Worm (Caenorhabditis elegans) whole organism, early embryonic: ENCODE data around the gene dmsr-15.

Experiments
- B0310.2 ChIP-seq: sonication (generic microtip); optimal IDR thresholded peaks from 2 replicates; lab custom pipeline; 2016; ENCODE audit warnings: mild to moderate bottlenecking, missing genetic modification characterization, missing compliant biosample characterization
- F13C5.2 ChIP-seq: sonication (generic microtip); optimal IDR thresholded peaks from 2 replicates; lab custom pipeline; 2017; ENCODE audit warnings: mild to moderate bottlenecking, missing genetic modification characterization, inconsistent platforms, missing compliant biosample characterization
- aly-1 ChIP-seq: sonication (generic microtip); optimal IDR thresholded peaks from 2 replicates; lab custom pipeline; 2016; ENCODE audit warnings: missing genetic modification characterization, missing compliant biosample characterization
- ama-1 ChIP-seq: fragments of 150-350 bp; optimal IDR thresholded peaks from 2 replicates; lab custom pipeline; 2014
- ceh-13 ChIP-seq: fragments of 200-800 bp; sonication (Bioruptor generic); optimal IDR thresholded peaks from 2 replicates; lab custom pipeline; 2018; ENCODE audit warnings: mild to moderate bottlenecking, missing genetic modification characterization, missing compliant biosample characterization
- ceh-36 ChIP-seq: sonication (generic microtip); optimal IDR thresholded peaks from 2 replicates; lab custom pipeline; 2016; ENCODE audit warnings: missing genetic modification characterization, inconsistent platforms, missing compliant biosample characterization
- ets-7 ChIP-seq: sonication (generic microtip); optimal IDR thresholded peaks from 2 replicates; lab custom pipeline; 2016; ENCODE audit warnings: missing genotype, missing genetic modification characterization, missing compliant biosample characterization
- flt-1 ChIP-seq: fragments of 200-800 bp; sonication (Bioruptor generic); IDR thresholded peaks from 2 replicates; pipeline ENCODE4 v1.3.6; 2022; ENCODE audit warnings: missing genetic modification characterization, missing compliant biosample characterization
- hmbx-1 ChIP-seq: sonication (generic microtip); optimal IDR thresholded peaks from 2 replicates; lab custom pipeline; 2016; ENCODE audit warnings: mild to moderate bottlenecking, missing genetic modification characterization, missing compliant biosample characterization
- hmg-4 ChIP-seq: fragments of 200-800 bp; sonication (Bioruptor generic); optimal IDR thresholded peaks from 2 replicates; lab custom pipeline; 2018; ENCODE audit warnings: mild to moderate bottlenecking, missing genetic modification characterization, missing compliant biosample characterization
- hnd-1 ChIP-seq: sonication (generic microtip); optimal IDR thresholded peaks from 2 replicates; lab custom pipeline; 2016; ENCODE audit warnings: missing genetic modification characterization, missing compliant biosample characterization
- pes-1 ChIP-seq: fragments of 200-800 bp; sonication (Bioruptor generic); IDR thresholded peaks from 2 replicates; pipeline ENCODE4 v1.3.6; 2022; ENCODE audit warnings: missing genetic modification reagents, missing genetic modification characterization, missing compliant biosample characterization
- scrt-1 ChIP-seq: fragments of 200-800 bp; sonication (Bioruptor generic); IDR thresholded peaks from 2 replicates; pipeline ENCODE4 v1.3.6; 2022; ENCODE audit warnings: missing genetic modification characterization, missing compliant biosample characterization
- sea-1 ChIP-seq: fragments of 200-800 bp; sonication (Bioruptor generic); conservative IDR thresholded peaks from 2 replicates; pipeline ENCODE4 v1.3.6; 2022; ENCODE audit warnings: missing genetic modification characterization, missing compliant biosample characterization
- tbx-11 ChIP-seq: fragments of 200-800 bp; sonication (Bioruptor generic); IDR thresholded peaks from 2 replicates; pipeline ENCODE4 v1.3.6; 2022; ENCODE audit warnings: missing genetic modification characterization, missing compliant biosample characterization
- tbx-37 ChIP-seq: fragments of 200-800 bp; sonication (Bioruptor generic); conservative IDR thresholded peaks from 2 replicates; pipeline ENCODE4 v1.3.6; 2022; ENCODE audit warnings: missing genetic modification reagents, missing genetic modification characterization, missing compliant biosample characterization
- tra-4 ChIP-seq: sonication (generic microtip); optimal IDR thresholded peaks from 2 replicates; lab custom pipeline; 2017; ENCODE audit warnings: missing genetic modification characterization, missing compliant biosample characterization

The dmsr-15 gene

ce11 chrV:6808962-6809361, 19.7 kb downstream of the dmsr-15 start, which contains the start of gene dmsr-16:
TSS of gene dmsr-16 (minus strand) at chrV:6809062.
- no peak for TF ChIP-seq tra-4 (tag; lab: Kevin White, UChicago)
- TF ChIP-seq hmbx-1 (tag; lab: Kevin White, UChicago) = no peak
- no peak for TF ChIP-seq aly-1 (tag; lab: Kevin White, UChicago)
- no peak for TF ChIP-seq scrt-1 (GFP tag; lab: Robert Waterston, UW)
- TF ChIP-seq hnd-1 (tag; lab: Kevin White, UChicago) = no peak
- TF ChIP-seq ceh-36 (tag; lab: Kevin White, UChicago) = no peak
- no peak for TF ChIP-seq flt-1 (GFP tag; lab: Robert Waterston, UW)
- no peak for TF ChIP-seq F13C5.2 (tag; lab: Kevin White, UChicago)
- no peak for TF ChIP-seq tbx-37
- no peak for TF ChIP-seq sea-1 (GFP tag; lab: Robert Waterston, UW)

- TF ChIP-seq sea-1 (GFP tag; lab: Robert Waterston, UW) (no peak), flt-1 (GFP tag; lab: Robert Waterston, UW) (no peak), aly-1 (tag; lab: Kevin White, UChicago) (no peak), F13C5.2 (tag; lab: Kevin White, UChicago) (no peak), hmbx-1 (tag; lab: Kevin White, UChicago) (no peak)
These were observed 22.3 kb downstream of the dmsr-15 start, which contains the start of gene dmsr-12 for ce11 chrV:6806340-6806739. TSS of gene dmsr-12 (minus strand) at chrV:6806440.

ce11 chrV:6803992-6804391, 24.7 kb downstream of the dmsr-15 start, which contains the start of gene dmsr-11:
TSS of gene dmsr-11 (minus strand) at chrV:6804092.
- no peak for TF ChIP-seq hmg-4 (GFP tag; lab: Kevin White, UChicago)
- no peak for TF ChIP-seq tra-4 (tag; lab: Kevin White, UChicago)
- TF ChIP-seq ama-1 = no peak
- no peak for TF ChIP-seq flt-1 (GFP tag; lab: Robert Waterston, UW)
- TF ChIP-seq sea-1 (GFP tag; lab: Robert Waterston, UW) = no peak
- TF ChIP-seq pes-1 (GFP tag; lab: Robert Waterston, UW) = no peak
- TF ChIP-seq aly-1 (tag; lab: Kevin White, UChicago) = no peak
- TF ChIP-seq tbx-11 (GFP tag; lab: Robert Waterston, UW) = no peak
- TF ChIP-seq hnd-1 (tag; lab: Kevin White, UChicago) = no peak
- TF ChIP-seq ceh-36 (tag; lab: Kevin White, UChicago) = no peak
- TF ChIP-seq F13C5.2 (tag; lab: Kevin White, UChicago) = no peak
- TF ChIP-seq ets-7 (tag; lab: Kevin White, UChicago) = no peak
- no peak for TF ChIP-seq hmbx-1 (tag; lab: Kevin White, UChicago)
- no peak for TF ChIP-seq B0310.2

- no peak for TF ChIP-seq hmg-4 (GFP tag; lab: Kevin White, UChicago)
- TF ChIP-seq B0310.2 = no peak
- TF ChIP-seq hnd-1 (tag; lab: Kevin White, UChicago) = no peak
- TF ChIP-seq ceh-36 (tag; lab: Kevin White, UChicago) = no peak
- no peak for TF ChIP-seq tbx-37
- no peak for TF ChIP-seq aly-1 (tag; lab: Kevin White, UChicago)
- TF ChIP-seq ets-7 (tag; lab: Kevin White, UChicago) = no peak
- no peak for TF ChIP-seq scrt-1 (GFP tag; lab: Robert Waterston, UW)
- TF ChIP-seq tra-4 (tag; lab: Kevin White, UChicago) = no peak
- no peak for TF ChIP-seq sea-1 (GFP tag; lab: Robert Waterston, UW)
These were observed 26.8 kb downstream of the dmsr-15 start, which contains the start of gene dmsr-10 for ce11 chrV:6801850-6802249. TSS of gene dmsr-10 (minus strand) at chrV:6801950.

ce11 chrV:6799564-6799963, 29.1 kb downstream of the dmsr-15 start, which contains the start of gene dmsr-9:
TSS of gene dmsr-9 (minus strand) at chrV:6799664.
- TF ChIP-seq flt-1 (GFP tag; lab: Robert Waterston, UW) = no peak
- no peak for TF ChIP-seq pes-1 (GFP tag; lab: Robert Waterston, UW)
- no peak for TF ChIP-seq aly-1 (tag; lab: Kevin White, UChicago)
- no peak for TF ChIP-seq hmg-4 (GFP tag; lab: Kevin White, UChicago)
- TF ChIP-seq sea-1 (GFP tag; lab: Robert Waterston, UW) = no peak
- no peak for TF ChIP-seq hnd-1 (tag; lab: Kevin White, UChicago)
- no peak for TF ChIP-seq ets-7 (tag; lab: Kevin White, UChicago)
- TF ChIP-seq ceh-13 (GFP tag; lab: Kevin White, UChicago) = no peak
- TF ChIP-seq hmbx-1 (tag; lab: Kevin White, UChicago) = no peak
- no peak for TF ChIP-seq F13C5.2 (tag; lab: Kevin White, UChicago)

ce11 chrV:6796894-6797293, 31.8 kb downstream of the dmsr-15 start:
- no peak for TF ChIP-seq sea-1 (GFP tag; lab: Robert Waterston, UW)
- TF ChIP-seq aly-1 (tag; lab: Kevin White, UChicago) = no peak
- no peak for TF ChIP-seq ets-7 (tag; lab: Kevin White, UChicago)
- no peak for TF ChIP-seq B0310.2
- TF ChIP-seq hmbx-1 (tag; lab: Kevin White, UChicago) = no peak
- no peak for TF ChIP-seq scrt-1 (GFP tag; lab: Robert Waterston, UW)
- TF ChIP-seq F13C5.2 (tag; lab: Kevin White, UChicago) = no peak
- no peak for TF ChIP-seq ama-1
- TF ChIP-seq hnd-1 (tag; lab: Kevin White, UChicago) = no peak
- no peak for TF ChIP-seq tra-4 (tag; lab: Kevin White, UChicago)
- TF ChIP-seq hmg-4 (GFP tag; lab: Kevin White, UChicago) = no peak

ce11 chrV:6796264-6796663, 32.4 kb downstream of the dmsr-15 start:
- TF ChIP-seq tbx-11 (GFP tag; lab: Robert Waterston, UW) (no peak), ceh-13 (GFP tag; lab: Kevin White, UChicago) (no peak), sea-1 (GFP tag; lab: Robert Waterston, UW) (no peak), ets-7 (tag; lab: Kevin White, UChicago) (no peak), scrt-1 (GFP tag; lab: Robert Waterston, UW) (no peak), B0310.2 (no peak), hmbx-1 (tag; lab: Kevin White, UChicago) (no peak), pes-1 (GFP tag; lab: Robert Waterston, UW) (no peak), aly-1 (tag; lab: Kevin White, UChicago) (no peak), tra-4 (tag; lab: Kevin White, UChicago) (no peak), flt-1 (GFP tag; lab: Robert Waterston, UW) (no peak), hnd-1 (tag; lab: Kevin White, UChicago) (no peak), hmg-4 (GFP tag; lab: Kevin White, UChicago) (no peak), F13C5.2 (tag; lab: Kevin White, UChicago) (no peak), tbx-37 (no peak)
